Fruit fly (Drosophila melanogaster): Measurements from ENCODE around the gene CG11037.

Gene CG11037

DNA sequence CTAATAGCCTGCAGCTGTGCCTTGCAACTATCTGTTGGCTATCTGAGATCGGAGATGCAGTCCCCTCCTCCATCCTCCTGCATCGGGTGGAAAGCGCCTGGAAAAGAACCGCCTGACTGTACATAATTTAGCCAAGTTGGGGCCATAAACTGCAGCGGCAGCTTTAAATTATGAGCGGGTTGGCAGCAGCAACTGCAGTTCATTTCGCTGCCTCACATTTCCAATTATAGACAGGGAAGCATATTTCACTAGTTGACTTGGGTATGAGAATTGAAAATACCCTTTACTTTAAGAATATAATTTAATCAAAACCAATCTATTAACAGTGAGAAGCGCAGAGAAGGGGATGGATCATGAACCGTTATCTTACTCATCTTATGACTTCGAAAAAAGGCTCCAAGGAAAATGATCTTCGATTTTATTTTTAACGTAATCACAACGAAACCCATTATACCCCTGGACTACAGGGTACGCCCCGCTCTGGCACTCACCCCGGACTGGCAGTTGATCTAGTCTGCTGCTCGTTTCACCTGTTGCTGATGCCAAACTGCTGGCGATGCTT is 38.1 kb downstream of the CG11037 start (continued):
- peak in 1 of 3 experiments; percentile 75 for TF ChIP-seq lola (GFP tag; optimal IDR thresholded peaks at IDR 0.05)
- no peak for TF ChIP-seq slp2 (GFP tag; optimal IDR thresholded peaks at IDR 0.05)
- TF ChIP-seq crc (GFP tag; optimal IDR thresholded peaks at IDR 0.05), result no peak
- TF ChIP-seq CG1529 (GFP tag; optimal IDR thresholded peaks at IDR 0.05), result peak; percentile 38
- TF ChIP-seq CTCF (GFP tag; optimal IDR thresholded peaks at IDR 0.05), result no peak
- no peak for TF ChIP-seq NK7.1 (GFP tag; optimal IDR thresholded peaks at IDR 0.05)
- TF ChIP-seq sima (GFP tag; optimal IDR thresholded peaks at IDR 0.05), result no peak
- TF ChIP-seq nom (GFP tag; optimal IDR thresholded peaks at IDR 0.05), result peak; percentile 61
- no peak for TF ChIP-seq CG4360 (GFP tag; IDR thresholded peaks at IDR 0.05)
- no peak for TF ChIP-seq CG18619 (GFP tag; optimal IDR thresholded peaks at IDR 0.05)
- TF ChIP-seq trem (tag; optimal IDR thresholded peaks at IDR 0.05), result peak; percentile 64
- peak; percentile 44 for TF ChIP-seq NC2β (GFP tag; optimal IDR thresholded peaks at IDR 0.05)
- TF ChIP-seq CG15601 (tag; optimal IDR thresholded peaks at IDR 0.05), result peak; percentile 43
- TF ChIP-seq gfzf (GFP tag; optimal IDR thresholded peaks at IDR 0.05), result no peak
- peak; percentile 38 for TF ChIP-seq CoRest (tag; optimal IDR thresholded peaks at IDR 0.05)
- peak; percentile 46; the same call in 1 of the 2 replicates for TF ChIP-seq CG32772 (GFP tag; IDR thresholded peaks at IDR 0.05)
- peak; percentile 29 for TF ChIP-seq pum (GFP tag; optimal IDR thresholded peaks at IDR 0.05)
- TF ChIP-seq CG11695 (GFP tag; IDR thresholded peaks at IDR 0.05), result peak; percentile 43; the same call in 1 of the 3 replicates
- no peak for TF ChIP-seq Jarid2 (GFP tag; optimal IDR thresholded peaks at IDR 0.05)
- no peak for TF ChIP-seq usp (GFP tag; optimal IDR thresholded peaks at IDR 0.05)
- no peak for TF ChIP-seq Stat92E (GFP tag; optimal IDR thresholded peaks at IDR 0.05)
- no peak for TF ChIP-seq CG8944 (GFP tag; optimal IDR thresholded peaks at IDR 0.05)
- TF ChIP-seq Chrac-16 (GFP tag; optimal IDR thresholded peaks at IDR 0.05), result peak; percentile 61
- no peak for TF ChIP-seq CG32532 (GFP tag; IDR thresholded peaks at IDR 0.05)
- TF ChIP-seq dmrt99B (tag; optimal IDR thresholded peaks at IDR 0.05), result peak; percentile 53
- no peak for TF ChIP-seq CG12299 (tag; optimal IDR thresholded peaks at IDR 0.05)
- TF ChIP-seq CG15269 (tag; optimal IDR thresholded peaks at IDR 0.05), result peak; percentile 30
- TF ChIP-seq D19A (tag; optimal IDR thresholded peaks at IDR 0.05), result peak; percentile 61
- TF ChIP-seq CG4820 (GFP tag; optimal IDR thresholded peaks at IDR 0.05), result peak; percentile 49
- TF ChIP-seq Bdp1 (GFP tag; optimal IDR thresholded peaks at IDR 0.05), result no peak
- TF ChIP-seq lab (GFP tag; optimal IDR thresholded peaks at IDR 0.05), result peak; percentile 6
- TF ChIP-seq dan (GFP tag; IDR thresholded peaks at IDR 0.05), result no peak
- no peak for TF ChIP-seq ase (GFP tag; IDR thresholded peaks at IDR 0.05)
- TF ChIP-seq gro (GFP tag; optimal IDR thresholded peaks at IDR 0.05), result no peak
- no peak for TF ChIP-seq corto (GFP tag; optimal IDR thresholded peaks at IDR 0.05)
- TF ChIP-seq Atf3 (GFP tag; optimal IDR thresholded peaks at IDR 0.05), result peak; percentile 31
- no peak for TF ChIP-seq so (GFP tag; IDR thresholded peaks at IDR 0.05)
- TF ChIP-seq Usf (GFP tag; optimal IDR thresholded peaks at IDR 0.05), result peak; percentile 34
- TF ChIP-seq CG3407 (GFP tag; optimal IDR thresholded peaks at IDR 0.05), result peak; percentile 42
- TF ChIP-seq odd (GFP tag; optimal IDR thresholded peaks at IDR 0.05), result no peak
- peak; percentile 73; the same call in 2 of the 3 replicates for TF ChIP-seq otp (GFP tag; IDR thresholded peaks at IDR 0.05)
- TF ChIP-seq twi (tag; optimal IDR thresholded peaks at IDR 0.05), result no peak
- TF ChIP-seq lov (optimal IDR thresholded peaks at IDR 0.05), result no peak
- TF ChIP-seq lov (GFP tag; IDR thresholded peaks at IDR 0.05), result no peak
- TF ChIP-seq CG30431 (GFP tag; optimal IDR thresholded peaks at IDR 0.05), result peak; percentile 53
- TF ChIP-seq CG17359 (tag; optimal IDR thresholded peaks at IDR 0.05), result peak; percentile 63
- TF ChIP-seq Awh (GFP tag; IDR thresholded peaks at IDR 0.05), result 0 out of 2 replicates have a peak, but pooled peaks have one; percentile 26
- TF ChIP-seq maf-S (GFP tag; optimal IDR thresholded peaks at IDR 0.05), result peak; percentile 15
- TF ChIP-seq chm (GFP tag; IDR thresholded peaks at IDR 0.05), result no peak
- TF ChIP-seq Nf-YB (GFP tag; optimal IDR thresholded peaks at IDR 0.05), result no peak
- peak; percentile 37 for TF ChIP-seq CG13775 (GFP tag; optimal IDR thresholded peaks at IDR 0.05)
